Fruit fly (Drosophila melanogaster): Measurements from ENCODE around the gene Zcchc7.

The Zcchc7 gene

dm6 chr3L:16853533-16854386, 8.6 kb downstream of the Zcchc7 start, which contains the start of gene sina:
sina (plus strand) TSS chr3L:16853751.
- TF ChIP-seq CG7786 (GFP tag; optimal IDR thresholded peaks at IDR 0.05) (no peak), br (optimal IDR thresholded peaks at IDR 0.05) (no peak), eyg (GFP tag; optimal IDR thresholded peaks at IDR 0.05) (no peak), Dek (tag; optimal IDR thresholded peaks at IDR 0.05) (peak; percentile 2), CG8290 (GFP tag; optimal IDR thresholded peaks at IDR 0.05) (peak; percentile 61), CG8290 (tag; optimal IDR thresholded peaks at IDR 0.05) (no peak), Doc3 (GFP tag; IDR thresholded peaks at IDR 0.05; ENCODE audit: partially characterized antibody) (peak; percentile 59; the same call in 1 of the 3 replicates), Drgx (GFP tag; IDR thresholded peaks at IDR 0.05) (peak; percentile 17), pita (GFP tag; optimal IDR thresholded peaks at IDR 0.05) (no peak), chn (GFP tag; optimal IDR thresholded peaks at IDR 0.05) (no peak), zfh2 (GFP tag; optimal IDR thresholded peaks at IDR 0.05) (no peak), her (GFP tag; optimal IDR thresholded peaks at IDR 0.05) (no peak), Jarid2 (GFP tag; optimal IDR thresholded peaks at IDR 0.05) (no peak), CG11723 (GFP tag; optimal IDR thresholded peaks at IDR 0.05) (no peak), CG4404 (GFP tag; IDR thresholded peaks at IDR 0.05) (no peak), Gsc (GFP tag; IDR thresholded peaks at IDR 0.05) (no peak), fd3F (GFP tag; optimal IDR thresholded peaks at IDR 0.05) (no peak), disco-r (GFP tag; optimal IDR thresholded peaks at IDR 0.05) (peak; percentile 26), HLH54F (GFP tag; optimal IDR thresholded peaks at IDR 0.05) (no peak), pum (GFP tag; optimal IDR thresholded peaks at IDR 0.05) (no peak), schlank (tag; optimal IDR thresholded peaks at IDR 0.05) (no peak), lilli (GFP tag; optimal IDR thresholded peaks at IDR 0.05) (peak; percentile 52), Mad (GFP tag; optimal IDR thresholded peaks at IDR 0.05) (no peak), CG7963 (GFP tag; IDR thresholded peaks at IDR 0.05; ENCODE audit: partially characterized antibody) (peak; percentile 86), CG4328 (GFP tag; optimal IDR thresholded peaks at IDR 0.05) (no peak), dmrt11E (tag; optimal IDR thresholded peaks at IDR 0.05) (no peak), sob (GFP tag; IDR thresholded peaks at IDR 0.05) (no peak), seq (GFP tag; IDR thresholded peaks at IDR 0.05) (no peak), z (GFP tag; IDR thresholded peaks at IDR 0.05) (no peak), CG1832 (GFP tag; optimal IDR thresholded peaks at IDR 0.05) (no peak), Ada2b (GFP tag; IDR thresholded peaks at IDR 0.05) (no peak), Gug (GFP tag; IDR thresholded peaks at IDR 0.05) (no peak), eve (GFP tag; optimal IDR thresholded peaks at IDR 0.05) (no peak), fu2 (GFP tag; optimal IDR thresholded peaks at IDR 0.05) (no peak), lbe (GFP tag; optimal IDR thresholded peaks at IDR 0.05) (peak; percentile 11), tx (GFP tag; optimal IDR thresholded peaks at IDR 0.05) (no peak), Elba2 (GFP tag; optimal IDR thresholded peaks at IDR 0.05) (peak; percentile 43), Dref (GFP tag; IDR thresholded peaks at IDR 0.05) (peak; percentile 98), wdn (GFP tag; IDR thresholded peaks at IDR 0.05) (no peak), MESR4 (GFP tag; optimal IDR thresholded peaks at IDR 0.05) (peak; percentile 83), tgo (GFP tag; IDR thresholded peaks at IDR 0.05) (no peak), Pdp1 (GFP tag; optimal IDR thresholded peaks at IDR 0.05) (no peak), grn (GFP tag; optimal IDR thresholded peaks at IDR 0.05) (no peak), Hmr (GFP tag; optimal IDR thresholded peaks at IDR 0.05) (peak; percentile 54), CG17568 (GFP tag; optimal IDR thresholded peaks at IDR 0.05) (no peak), chif (GFP tag; optimal IDR thresholded peaks at IDR 0.05) (no peak), lov (optimal IDR thresholded peaks at IDR 0.05) (no peak), lov (GFP tag; IDR thresholded peaks at IDR 0.05) (no peak), CG10979 (tag; optimal IDR thresholded peaks at IDR 0.05) (no peak), nmo (GFP tag; optimal IDR thresholded peaks at IDR 0.05) (peak; percentile 59), dmrt99B (tag; optimal IDR thresholded peaks at IDR 0.05) (no peak)

All from whole organism, embryonic.